Worm (Caenorhabditis elegans) whole organism, L1 larva: ENCODE results near the gene znf-598.

ENCODE experiments used
- C16A3.4 ChIP-seq: fragments of 150-350 bp; optimal IDR thresholded peaks from 2 replicates; lab custom pipeline; 2014; ENCODE audit warnings: missing biosample characterization, missing genetic modification characterization
- C34B4.2 ChIP-seq: sonication (generic microtip); optimal IDR thresholded peaks from 2 replicates; lab custom pipeline; 2017; ENCODE audit warnings: mild to moderate bottlenecking, missing genetic modification characterization, missing compliant biosample characterization
- F16B12.6 ChIP-seq: fragments of 150-350 bp; optimal IDR thresholded peaks from 2 replicates; lab custom pipeline; 2014; ENCODE audit warnings: missing biosample characterization, missing genetic modification characterization
- Y116A8C.19 ChIP-seq: sonication (generic microtip); optimal IDR thresholded peaks from 2 replicates; lab custom pipeline; 2016; ENCODE audit warnings: missing compliant biosample characterization, missing genetic modification characterization, borderline replicate concordance
- aly-2 ChIP-seq: fragments of 150-350 bp; optimal IDR thresholded peaks from 2 replicates; lab custom pipeline; 2014; ENCODE audit warnings: missing biosample characterization, missing genetic modification characterization
- ama-1 ChIP-seq: fragments of 150-350 bp; optimal IDR thresholded peaks from 2 replicates; lab custom pipeline; 2014
- blmp-1 ChIP-seq: fragments of 150-350 bp; optimal IDR thresholded peaks from 2 replicates; lab custom pipeline; 2014; ENCODE audit warnings: missing biosample characterization, missing genetic modification characterization
- ces-1 ChIP-seq: fragments of 150-350 bp; optimal IDR thresholded peaks from 2 replicates; lab custom pipeline; 2014; ENCODE audit warnings: missing biosample characterization, missing genetic modification reagents, missing genetic modification characterization
- dpl-1 ChIP-seq, 3 experiments: fragments of 150-350 bp in 2 of 3; sonication (generic microtip) in 1 of 3; optimal IDR thresholded peaks; 2 replicates each; lab custom pipeline; 2014 to 2017; ENCODE audit warnings: missing biosample characterization in 3 of 3, missing genetic modification characterization in 3 of 3, missing genetic modification reagents in 3 of 3
- dsc-1 ChIP-seq: sonication (generic microtip); optimal IDR thresholded peaks from 2 replicates; lab custom pipeline; 2016; ENCODE audit warnings: mild to moderate bottlenecking, missing genetic modification characterization, missing compliant biosample characterization
- efl-1 ChIP-seq, 4 experiments: fragments of 150-350 bp; optimal IDR thresholded peaks in 3 of 4; peaks in 1 of 4; 1 replicate in 1 of 4; 2 replicates in 3 of 4; lab custom pipeline; 2014; ENCODE audit warnings: missing biosample characterization in 2 of 4, missing genetic modification characterization in 2 of 4, missing genetic modification reagents in 2 of 4
- egl-27 ChIP-seq, 2 experiments: fragments of 150-350 bp in 1 of 2; sonication (generic microtip); optimal IDR thresholded peaks; 3 replicates each; lab custom pipeline; 2017 to 2018; ENCODE audit warnings: missing biosample characterization in 2 of 2, missing genetic modification characterization in 2 of 2, missing genetic modification reagents in 2 of 2
- elt-2 ChIP-seq: sonication (generic microtip); optimal IDR thresholded peaks from 2 replicates; lab custom pipeline; 2016; ENCODE audit warnings: missing genetic modification characterization, mild to moderate bottlenecking, inconsistent platforms, missing compliant biosample characterization, missing genetic modification reagents
- elt-3 ChIP-seq, 6 experiments: fragments of 150-350 bp in 1 of 6; sonication (generic microtip); optimal IDR thresholded peaks; 2 replicates each; lab custom pipeline; 2017 to 2018; ENCODE audit warnings: missing biosample characterization in 6 of 6, missing genetic modification characterization in 6 of 6, inconsistent platforms in 1 of 6
- fkh-10 ChIP-seq: sonication (generic microtip); optimal IDR thresholded peaks from 2 replicates; lab custom pipeline; 2017; ENCODE audit warnings: missing biosample characterization, missing genetic modification reagents, missing genetic modification characterization
- fkh-4 ChIP-seq: sonication (generic microtip); optimal IDR thresholded peaks from 2 replicates; lab custom pipeline; 2016; ENCODE audit warnings: missing compliant biosample characterization, missing genetic modification characterization, borderline replicate concordance
- fkh-8 ChIP-seq: sonication (generic microtip); optimal IDR thresholded peaks from 2 replicates; lab custom pipeline; 2016; ENCODE audit warnings: mild to moderate bottlenecking, missing genetic modification characterization, missing compliant biosample characterization
- grh-1 ChIP-seq: fragments of 200-800 bp; sonication (Bioruptor generic); IDR thresholded peaks from 2 replicates; pipeline ENCODE4 v1.3.6; 2022; ENCODE audit warnings: missing genetic modification reagents, missing genetic modification characterization, missing compliant biosample characterization
- hlh-4 ChIP-seq: sonication (generic microtip); optimal IDR thresholded peaks from 2 replicates; lab custom pipeline; 2016; ENCODE audit warnings: mild to moderate bottlenecking, missing genetic modification characterization, missing compliant biosample characterization
- irx-1 ChIP-seq: sonication (generic microtip); optimal IDR thresholded peaks from 2 replicates; lab custom pipeline; 2016; ENCODE audit warnings: missing genetic modification characterization, missing compliant biosample characterization
- lin-14 ChIP-seq: fragments of 200-800 bp; sonication (Bioruptor generic); optimal IDR thresholded peaks from 2 replicates; lab custom pipeline; 2018; ENCODE audit warnings: mild to moderate bottlenecking, missing genetic modification characterization, moderate library complexity, missing compliant biosample characterization
- lin-15B ChIP-seq: fragments of 150-350 bp; sonication (generic microtip); optimal IDR thresholded peaks from 3 replicates; lab custom pipeline; 2014; ENCODE audit warnings: missing biosample characterization, missing genetic modification characterization
- lin-35 ChIP-seq, 2 experiments: fragments of 150-350 bp; optimal IDR thresholded peaks; 2 replicates each; lab custom pipeline; 2014; ENCODE audit warnings: missing biosample characterization in 2 of 2, missing genetic modification characterization in 2 of 2, missing genetic modification reagents in 2 of 2
- lin-39 ChIP-seq: fragments of 150-350 bp; optimal IDR thresholded peaks from 2 replicates; lab custom pipeline; 2014; ENCODE audit warnings: missing biosample characterization, missing genetic modification reagents, missing genetic modification characterization
- lsy-2 ChIP-seq, 2 experiments: fragments of 150-350 bp; optimal IDR thresholded peaks; 2 replicates each; lab custom pipeline; 2014; ENCODE audit warnings: missing biosample characterization in 2 of 2, missing genetic modification characterization in 2 of 2
- mab-9 ChIP-seq: fragments of 200-800 bp; sonication (Bioruptor generic); IDR thresholded peaks from 2 replicates; pipeline ENCODE4 v1.3.6; 2022; ENCODE audit warnings: missing genetic modification reagents, missing genetic modification characterization, missing compliant biosample characterization
- mdl-1 ChIP-seq, 2 experiments: fragments of 150-350 bp; optimal IDR thresholded peaks; 2 replicates each; lab custom pipeline; 2014 to 2017; ENCODE audit warnings: missing biosample characterization in 2 of 2, missing genetic modification characterization in 2 of 2, inconsistent platforms in 1 of 2
- mef-2 ChIP-seq: fragments of 150-350 bp; optimal IDR thresholded peaks from 2 replicates; lab custom pipeline; 2014; ENCODE audit warnings: missing biosample characterization, missing genetic modification characterization
- mep-1 ChIP-seq: fragments of 150-350 bp; optimal IDR thresholded peaks from 2 replicates; lab custom pipeline; 2014; ENCODE audit warnings: missing biosample characterization, missing genetic modification characterization
- nhr-12 ChIP-seq: sonication (generic microtip); optimal IDR thresholded peaks from 2 replicates; lab custom pipeline; 2017; ENCODE audit warnings: missing biosample characterization, missing genetic modification characterization
- nhr-19 ChIP-seq: fragments of 200-800 bp; sonication (Bioruptor generic); conservative IDR thresholded peaks from 2 replicates; pipeline ENCODE4 v1.3.6; 2022; ENCODE audit warnings: missing genetic modification characterization, missing compliant biosample characterization
- nhr-20 ChIP-seq: sonication (generic microtip); optimal IDR thresholded peaks from 2 replicates; lab custom pipeline; 2016; ENCODE audit warnings: mild to moderate bottlenecking, missing genetic modification characterization, missing compliant biosample characterization
- nhr-237 ChIP-seq: fragments of 150-350 bp; optimal IDR thresholded peaks from 2 replicates; lab custom pipeline; 2014; ENCODE audit warnings: missing biosample characterization, missing genetic modification characterization
- nhr-28 ChIP-seq: fragments of 150-350 bp; optimal IDR thresholded peaks from 2 replicates; lab custom pipeline; 2014; ENCODE audit warnings: missing biosample characterization, missing genetic modification characterization
- nhr-47 ChIP-seq: sonication (generic microtip); optimal IDR thresholded peaks from 2 replicates; lab custom pipeline; 2016; ENCODE audit warnings: mild to moderate bottlenecking, missing genetic modification characterization, moderate library complexity, missing compliant biosample characterization
- nhr-71 ChIP-seq: sonication (generic microtip); optimal IDR thresholded peaks from 2 replicates; lab custom pipeline; 2016; ENCODE audit warnings: mild to moderate bottlenecking, missing genetic modification characterization, moderate library complexity, missing compliant biosample characterization
- nhr-76 ChIP-seq: sonication (generic microtip); optimal IDR thresholded peaks from 2 replicates; lab custom pipeline; 2017; ENCODE audit warnings: missing biosample characterization, missing genetic modification characterization
- nhr-84 ChIP-seq: sonication (generic microtip); optimal IDR thresholded peaks from 2 replicates; lab custom pipeline; 2017; ENCODE audit warnings: missing biosample characterization, missing genetic modification characterization
- nhr-90 ChIP-seq: sonication (generic microtip); optimal IDR thresholded peaks from 2 replicates; lab custom pipeline; 2016; ENCODE audit warnings: mild to moderate bottlenecking, missing genetic modification characterization, missing compliant biosample characterization; ENCODE audit not compliant: poor library complexity
- rnt-1 ChIP-seq: sonication (generic microtip); optimal IDR thresholded peaks from 2 replicates; lab custom pipeline; 2016; ENCODE audit warnings: mild to moderate bottlenecking, missing genetic modification characterization, moderate library complexity, missing compliant biosample characterization
- skn-1 ChIP-seq: fragments of 150-350 bp; optimal IDR thresholded peaks from 2 replicates; lab custom pipeline; 2014; ENCODE audit warnings: missing biosample characterization, missing genetic modification characterization
- sptf-1 ChIP-seq: fragments of 150-350 bp; optimal IDR thresholded peaks from 2 replicates; lab custom pipeline; 2014; ENCODE audit warnings: missing biosample characterization, missing genetic modification characterization
- sup-37 ChIP-seq: fragments of 200-800 bp; sonication (Bioruptor generic); optimal IDR thresholded peaks from 2 replicates; lab custom pipeline; 2018; ENCODE audit warnings: mild to moderate bottlenecking, missing genetic modification characterization, missing compliant biosample characterization
- swsn-7 ChIP-seq: sonication (generic microtip); optimal IDR thresholded peaks from 2 replicates; lab custom pipeline; 2016; ENCODE audit warnings: missing genetic modification characterization, missing compliant biosample characterization
- tbx-2 ChIP-seq: sonication (generic microtip); optimal IDR thresholded peaks from 2 replicates; lab custom pipeline; 2016; ENCODE audit warnings: missing genetic modification characterization, missing compliant biosample characterization
- tlp-1 ChIP-seq: fragments of 150-350 bp; optimal IDR thresholded peaks from 2 replicates; lab custom pipeline; 2014; ENCODE audit warnings: missing biosample characterization, missing genetic modification characterization
- unc-86 ChIP-seq: sonication (generic microtip); optimal IDR thresholded peaks from 2 replicates; lab custom pipeline; 2016; ENCODE audit warnings: missing genetic modification characterization, missing compliant biosample characterization
- unc-98 ChIP-seq: fragments of 200-800 bp; sonication (Bioruptor generic); IDR thresholded peaks from 2 replicates; pipeline ENCODE4 v1.3.6; 2022; ENCODE audit warnings: missing genetic modification characterization, missing compliant biosample characterization
- xbp-1 ChIP-seq: sonication (generic microtip); optimal IDR thresholded peaks from 2 replicates; lab custom pipeline; 2016; ENCODE audit warnings: missing genetic modification characterization, missing compliant biosample characterization
- ztf-11 ChIP-seq, 2 experiments: sonication (generic microtip); optimal IDR thresholded peaks; 2 replicates each; lab custom pipeline; 2016 to 2017; ENCODE audit warnings: missing genetic modification characterization in 2 of 2, missing biosample characterization in 1 of 2, missing compliant biosample characterization in 1 of 2

The znf-598 gene

DNA sequence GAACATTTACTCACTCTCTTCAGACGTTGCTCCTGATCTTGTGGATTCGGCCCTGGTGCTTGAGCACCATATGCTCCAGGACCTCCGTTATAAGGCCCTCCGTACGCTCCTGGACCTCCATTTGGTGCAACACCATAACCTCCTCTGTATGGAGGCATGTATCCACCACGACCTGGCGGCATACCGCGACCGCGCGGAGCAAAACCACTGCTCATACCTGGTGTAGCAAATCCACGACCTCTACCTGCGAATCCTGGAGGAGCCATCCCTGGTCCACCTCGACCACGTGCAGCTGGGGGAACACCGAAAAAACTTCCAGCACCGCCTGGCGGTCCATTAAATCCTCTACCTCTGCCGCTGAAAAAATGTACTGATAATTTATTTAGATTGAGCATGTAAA, 23.9 kb downstream of the znf-598 start:
- no peak for TF ChIP-seq nhr-47
- no peak for TF ChIP-seq efl-1 (optimal IDR thresholded peaks at IDR 0.05; lab: Kevin White, UChicago)
- peak in 1 of 2 experiments; percentile 59 for TF ChIP-seq efl-1 (GFP tag; optimal IDR thresholded peaks at IDR 0.05 in 1 of 2; lab: Kevin White, UChicago)
- TF ChIP-seq C16A3.4, result no peak
- no peak for TF ChIP-seq mep-1
- no peak for TF ChIP-seq fkh-8 (tag; lab: Kevin White, UChicago)
- no peak for TF ChIP-seq mab-9

DNA sequence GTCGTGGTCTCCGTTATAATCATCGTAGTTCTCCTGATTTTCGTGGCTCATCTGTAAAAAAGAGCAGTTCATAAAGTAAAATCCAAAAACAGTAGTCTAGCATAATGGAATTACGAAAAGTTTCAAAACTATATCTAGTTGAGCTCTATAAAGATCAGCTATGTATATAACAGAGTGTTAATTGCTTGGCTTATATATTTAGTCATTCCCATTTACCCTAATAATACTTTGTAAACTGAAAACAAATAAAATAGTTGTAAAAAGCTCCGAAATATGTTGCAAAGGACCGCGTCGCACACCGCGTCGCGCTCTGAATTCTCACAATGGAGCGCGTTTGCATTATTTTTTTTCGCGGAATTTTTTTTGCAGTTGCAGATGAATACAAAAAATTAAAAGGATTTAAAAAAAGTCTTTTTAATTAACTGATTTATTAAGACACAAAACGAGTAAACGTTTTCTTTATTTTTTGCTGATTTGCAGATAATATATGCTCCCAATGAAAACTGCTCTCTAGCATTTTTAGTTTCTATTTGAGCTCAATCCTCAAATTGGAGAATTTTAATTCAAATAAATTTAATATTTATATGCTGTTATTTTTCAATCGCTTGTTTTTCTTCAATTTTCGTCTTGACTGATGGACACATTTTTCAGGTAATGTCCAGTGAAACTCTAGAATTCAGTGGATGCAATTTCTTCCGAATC, 24.6 kb downstream of the znf-598 start, which contains the start of the genes tcer-1 and ZK1127.5:
Gene tcer-1, minus strand, starts transcription at position 51 of the 702 bp plus-strand sequence.
Gene ZK1127.5, plus strand, starts transcription at position 652 of the 702 bp plus-strand sequence.
- TF ChIP-seq nhr-76 (tag; lab: Kevin White, UChicago) (no peak), nhr-19 (GFP tag; lab: Robert Waterston, UW) (peak; percentile 24; the same call in 1 of the 2 replicates), fkh-4 (tag; lab: Kevin White, UChicago) (no peak), blmp-1 (tag; lab: Kevin White, UChicago) (peak; percentile 57), aly-2 (tag; lab: Kevin White, UChicago) (no peak), unc-86 (tag; lab: Kevin White, UChicago) (no peak), tbx-2 (tag; lab: Kevin White, UChicago) (peak; percentile 40), grh-1 (no peak), sup-37 (no peak), mdl-1 (tag; optimal IDR thresholded peaks at IDR 0.05; lab: Kevin White, UChicago) (no peak), mef-2 (tag; lab: Kevin White, UChicago) (no peak), nhr-90 (peak; percentile 23), egl-27 (tag; optimal IDR thresholded peaks at IDR 0.05; lab: Kevin White, UChicago) (no peak), elt-2 (tag; lab: Kevin White, UChicago) (no peak), ces-1 (no peak), lin-39 (tag; lab: Kevin White, UChicago) (no peak), F16B12.6 (peak; percentile 27), tlp-1 (no peak), irx-1 (tag; lab: Kevin White, UChicago) (no peak), lin-35 (GFP tag; optimal IDR thresholded peaks at IDR 0.05; lab: Kevin White, UChicago) (peak; percentile 58 to 82), lsy-2 (tag; optimal IDR thresholded peaks at IDR 0.05; lab: Kevin White, UChicago) (peak; percentile 60 to 83), mep-1 (peak; percentile 78), sptf-1 (no peak), ztf-11 (tag; optimal IDR thresholded peaks at IDR 0.05; lab: Kevin White, UChicago) (no peak), efl-1 (optimal IDR thresholded peaks at IDR 0.05; lab: Kevin White, UChicago) (peak; percentile 66 to 78), efl-1 (GFP tag; optimal IDR thresholded peaks at IDR 0.05 in 1 of 2; lab: Kevin White, UChicago) (peak; percentile 69 to 94), nhr-20 (peak; percentile 58), lin-14 (GFP tag; lab: Kevin White, UChicago) (peak; percentile 55), hlh-4 (tag; lab: Kevin White, UChicago) (no peak), nhr-237 (tag; lab: Kevin White, UChicago) (peak; percentile 1), swsn-7 (peak; percentile 54), C34B4.2 (tag; lab: Kevin White, UChicago) (no peak), nhr-28 (tag; lab: Kevin White, UChicago) (no peak), fkh-8 (tag; lab: Kevin White, UChicago) (peak; percentile 41), rnt-1 (tag; lab: Kevin White, UChicago) (peak; percentile 44), dpl-1 (GFP tag; optimal IDR thresholded peaks at IDR 0.05; lab: Kevin White, UChicago) (peak; percentile 54 to 82 (median 59)), nhr-71 (peak; percentile 50), nhr-84 (tag; lab: Kevin White, UChicago) (no peak), nhr-12 (tag; lab: Kevin White, UChicago) (no peak), skn-1 (tag; lab: Kevin White, UChicago) (peak; percentile 43), lin-15B (peak; percentile 73), dsc-1 (peak; percentile 44), elt-3 (tag; optimal IDR thresholded peaks at IDR 0.05; lab: Kevin White, UChicago) (peak in 1 of 6 experiments; percentile 38), unc-98 (GFP tag; lab: Robert Waterston, UW) (no peak), fkh-10 (GFP tag; lab: Kevin White, UChicago) (no peak), xbp-1 (peak; percentile 42), ama-1 (lab: Kevin White, UChicago) (no peak), Y116A8C.19 (no peak)
